Worm (Caenorhabditis elegans) whole organism, L4/young adult: ENCODE data around the gene prp-19.

Experiments
- W03F9.2 ChIP-seq: fragments of 150-350 bp; optimal IDR thresholded peaks from 2 replicates; lab custom pipeline; 2014; ENCODE audit warnings: missing biosample characterization, missing genetic modification characterization
- him-1 ChIP-seq: sonication (generic microtip); optimal IDR thresholded peaks from 2 replicates; lab custom pipeline; 2016; ENCODE audit warnings: missing genotype, missing genetic modification reagents, missing genetic modification characterization, missing compliant biosample characterization

ce11 chrIII:5160803-5161202, 11.0 kb downstream of the prp-19 start:
- TF ChIP-seq him-1 (tag; lab: Kevin White, UChicago), result no peak
- TF ChIP-seq W03F9.2 (tag; lab: Kevin White, UChicago), result no peak
